Comparison of ENCODE assay signal across 3 worm cellular contexts in the genomic region with DNA sequence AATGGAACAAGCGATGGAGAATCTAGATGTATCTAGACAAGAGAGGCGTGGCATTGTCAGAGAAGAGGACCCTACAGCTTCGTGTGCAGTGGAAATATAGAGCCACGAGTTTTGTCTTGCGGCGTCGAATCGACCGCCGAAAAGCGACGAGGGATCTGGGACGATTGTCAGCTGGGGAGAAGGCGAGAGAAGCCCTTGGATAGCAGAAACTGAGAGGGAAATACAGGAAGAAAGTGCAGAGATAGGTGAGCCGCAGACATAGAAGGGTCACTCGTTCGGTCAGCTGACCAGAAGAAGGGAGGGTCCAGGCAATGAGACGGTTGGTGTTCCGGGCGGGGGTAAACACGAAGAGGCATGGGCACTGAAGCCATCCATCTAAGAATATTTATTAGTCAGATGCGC.
TF ChIP-seq lines count a peak whose summit lies in the region.

No protein-coding gene starts in this region.

TF ChIP-seq in whole organism, L2 larva, 48 proteins besides CTCF, POLR2A, EP300 and RAD21 (continued from another document):
- TF ChIP-seq sma-9 (GFP tag; optimal IDR thresholded peaks at IDR 0.05; lab: Kevin White, UChicago) (peak; percentile 87), sma-9 (tag; optimal IDR thresholded peaks at IDR 0.05; lab: Kevin White, UChicago) (no peak), unc-39 (tag; optimal IDR thresholded peaks at IDR 0.05; lab: Kevin White, UChicago) (peak; percentile 4), lsy-2 (tag; optimal IDR thresholded peaks at IDR 0.05; lab: Kevin White, UChicago) (peak in 1 of 2 experiments; percentile 79), C34F6.9 (tag; optimal IDR thresholded peaks at IDR 0.05; lab: Kevin White, UChicago) (peak; percentile 88), egl-27 (tag; optimal IDR thresholded peaks at IDR 0.05; lab: Kevin White, UChicago) (peak; percentile 64), mdl-1 (tag; optimal IDR thresholded peaks at IDR 0.05; lab: Kevin White, UChicago) (peak; percentile 14 to 65), nhr-10 (tag; optimal IDR thresholded peaks at IDR 0.05; lab: Kevin White, UChicago) (no peak), snpc-4 (tag; optimal IDR thresholded peaks at IDR 0.05; lab: Kevin White, UChicago) (peak; percentile 55), ceh-82 (tag; optimal IDR thresholded peaks at IDR 0.05; lab: Kevin White, UChicago) (no peak), blmp-1 (tag; optimal IDR thresholded peaks at IDR 0.05; lab: Kevin White, UChicago; ENCODE audit: insufficient read depth) (no peak), alr-1 (tag; optimal IDR thresholded peaks at IDR 0.05; lab: Kevin White, UChicago) (no peak), ztf-4 (tag; optimal IDR thresholded peaks at IDR 0.05; lab: Kevin White, UChicago) (peak; percentile 63), lin-39 (tag; optimal IDR thresholded peaks at IDR 0.05; lab: Kevin White, UChicago) (peak; percentile 32)

TF ChIP-seq in whole organism, L4 larva, 104 proteins besides CTCF, POLR2A, EP300 and RAD21 (continued from another document):
- no peak for TF ChIP-seq nhr-42 (GFP tag; IDR thresholded peaks at IDR 0.05; lab: Robert Waterston, UW)
- no peak for TF ChIP-seq ceh-82 (tag; optimal IDR thresholded peaks at IDR 0.05; lab: Kevin White, UChicago)
- TF ChIP-seq lin-38 (GFP tag; IDR thresholded peaks at IDR 0.05; lab: Robert Waterston, UW) = 0 out of 2 replicates have a peak, but pooled peaks have one; percentile 19
- TF ChIP-seq lin-1 (GFP tag; IDR thresholded peaks at IDR 0.05; lab: Robert Waterston, UW) = no peak
- no peak for TF ChIP-seq lin-13 (GFP tag; optimal IDR thresholded peaks at IDR 0.05; lab: Kevin White, UChicago)
- TF ChIP-seq madf-5 (GFP tag; IDR thresholded peaks at IDR 0.05; lab: Robert Waterston, UW) = no peak
- no peak for TF ChIP-seq pha-4 (GFP tag; IDR thresholded peaks at IDR 0.05; lab: Robert Waterston, UW)
- no peak for TF ChIP-seq pha-4 (tag; optimal IDR thresholded peaks at IDR 0.05; lab: Kevin White, UChicago)
- no peak for TF ChIP-seq Y105C5A.15 (GFP tag; IDR thresholded peaks at IDR 0.05; lab: Robert Waterston, UW)
- peak; percentile 13 for TF ChIP-seq mes-2 (tag; optimal IDR thresholded peaks at IDR 0.05; lab: Kevin White, UChicago; ENCODE audit: poor library complexity, severe bottlenecking)
- no peak for TF ChIP-seq ceh-62 (tag; optimal IDR thresholded peaks at IDR 0.05; lab: Kevin White, UChicago)
- no peak for TF ChIP-seq vab-7 (GFP tag; IDR thresholded peaks at IDR 0.05; lab: Robert Waterston, UW)
- peak in 1 of 2 experiments; percentile 98 for TF ChIP-seq unc-62 (GFP tag; optimal IDR thresholded peaks at IDR 0.05 in 1 of 2; lab: Kevin White, UChicago)
- TF ChIP-seq unc-62 (tag; optimal IDR thresholded peaks at IDR 0.05; lab: Kevin White, UChicago) = no peak
- TF ChIP-seq sdz-12 (GFP tag; optimal IDR thresholded peaks at IDR 0.05; lab: Kevin White, UChicago) = no peak
- TF ChIP-seq F26F4.8 (GFP tag; conservative IDR thresholded peaks at IDR 0.05; lab: Robert Waterston, UW) = no peak
- peak; percentile 82 for TF ChIP-seq ctbp-1 (GFP tag; IDR thresholded peaks at IDR 0.05; lab: Robert Waterston, UW)
- TF ChIP-seq set-16 (GFP tag; IDR thresholded peaks at IDR 0.05; lab: Robert Waterston, UW) = peak; percentile 88
- peak; percentile 9 for TF ChIP-seq gei-8 (GFP tag; optimal IDR thresholded peaks at IDR 0.05; lab: Kevin White, UChicago)
- TF ChIP-seq nhr-77 (tag; optimal IDR thresholded peaks at IDR 0.05; lab: Kevin White, UChicago) = no peak
- TF ChIP-seq skn-1 (tag; optimal IDR thresholded peaks at IDR 0.05; lab: Kevin White, UChicago) = no peak
- TF ChIP-seq mdt-29 (GFP tag; IDR thresholded peaks at IDR 0.05; lab: Robert Waterston, UW) = no peak
- no peak for TF ChIP-seq Y75B8A.6 (GFP tag; IDR thresholded peaks at IDR 0.05; lab: Robert Waterston, UW)
- peak; percentile 53 to 64 for TF ChIP-seq lsy-2 (tag; optimal IDR thresholded peaks at IDR 0.05; lab: Kevin White, UChicago)
- TF ChIP-seq dmd-8 (GFP tag; IDR thresholded peaks at IDR 0.05; lab: Robert Waterston, UW) = no peak
- no peak for TF ChIP-seq jun-1 (tag; optimal IDR thresholded peaks at IDR 0.05; lab: Kevin White, UChicago)
- TF ChIP-seq hlh-30 (tag; optimal IDR thresholded peaks at IDR 0.05; lab: Kevin White, UChicago; ENCODE audit: insufficient read depth) = peak; percentile 93
- TF ChIP-seq ces-1 (GFP tag; optimal IDR thresholded peaks at IDR 0.05; lab: Kevin White, UChicago) = no peak
- no peak for TF ChIP-seq nhr-48 (tag; optimal IDR thresholded peaks at IDR 0.05; lab: Kevin White, UChicago)
- TF ChIP-seq dve-1 (tag; optimal IDR thresholded peaks at IDR 0.05; lab: Kevin White, UChicago; ENCODE audit: insufficient read depth) = peak; percentile 21
- 0 out of 2 replicates have a peak, but pooled peaks have one; percentile 15 for TF ChIP-seq snpc-1.2 (GFP tag; IDR thresholded peaks at IDR 0.05; lab: Robert Waterston, UW)
- TF ChIP-seq D1046.2 (GFP tag; IDR thresholded peaks at IDR 0.05; lab: Robert Waterston, UW) = no peak
- TF ChIP-seq nhr-237 (tag; optimal IDR thresholded peaks at IDR 0.05; lab: Kevin White, UChicago) = no peak
- TF ChIP-seq spr-3 (GFP tag; optimal IDR thresholded peaks at IDR 0.05; lab: Kevin White, UChicago) = no peak
- TF ChIP-seq nhr-25 (tag; optimal IDR thresholded peaks at IDR 0.05; lab: Kevin White, UChicago; ENCODE audit: borderline replicate concordance, insufficient read depth) = no peak
- no peak for TF ChIP-seq daf-12 (tag; optimal IDR thresholded peaks at IDR 0.05; lab: Kevin White, UChicago)
- TF ChIP-seq nhr-6 (tag; optimal IDR thresholded peaks at IDR 0.05; lab: Kevin White, UChicago) = peak; percentile 71
- TF ChIP-seq lir-3 (tag; optimal IDR thresholded peaks at IDR 0.05; lab: Kevin White, UChicago) = no peak
- peak in 1 of 2 experiments; percentile 65 for TF ChIP-seq hif-1 (tag; optimal IDR thresholded peaks at IDR 0.05; lab: Kevin White, UChicago)
- TF ChIP-seq snpc-4 (tag; optimal IDR thresholded peaks at IDR 0.05; lab: Kevin White, UChicago) = no peak
- no peak for TF ChIP-seq Y48G9A.11 (GFP tag; IDR thresholded peaks at IDR 0.05; lab: Robert Waterston, UW)
- peak; percentile 12 for TF ChIP-seq nhr-28 (tag; optimal IDR thresholded peaks at IDR 0.05; lab: Kevin White, UChicago)
- peak; percentile 53 for TF ChIP-seq mxl-3 (GFP tag; optimal IDR thresholded peaks at IDR 0.05; lab: Kevin White, UChicago)
- no peak for TF ChIP-seq zfp-3 (GFP tag; conservative IDR thresholded peaks at IDR 0.05; lab: Robert Waterston, UW)
- peak in 1 of 2 experiments; percentile 50 for TF ChIP-seq daf-16 (GFP tag; optimal IDR thresholded peaks at IDR 0.05; lab: Kevin White, UChicago)
- TF ChIP-seq daf-16 (tag; optimal IDR thresholded peaks at IDR 0.05; lab: Kevin White, UChicago) = peak; percentile 30
- TF ChIP-seq ztf-7 (tag; optimal IDR thresholded peaks at IDR 0.05; lab: Kevin White, UChicago) = no peak
- TF ChIP-seq hmg-1.1 (GFP tag; IDR thresholded peaks at IDR 0.05; lab: Robert Waterston, UW) = peak; percentile 70; the same call in 1 of the 2 replicates

TF ChIP-seq in whole organism, late embryonic, 69 proteins besides CTCF, POLR2A, EP300 and RAD21 (continued from another document):
- TF ChIP-seq F13H6.1 (tag; optimal IDR thresholded peaks at IDR 0.05; lab: Kevin White, UChicago) (peak; percentile 63), unc-86 (tag; optimal IDR thresholded peaks at IDR 0.05; lab: Kevin White, UChicago) (no peak), pha-4 (tag; optimal IDR thresholded peaks at IDR 0.05; lab: Kevin White, UChicago) (no peak), ceh-31 (tag; optimal IDR thresholded peaks at IDR 0.05; lab: Kevin White, UChicago) (peak; percentile 76), elt-4 (tag; optimal IDR thresholded peaks at IDR 0.05; lab: Kevin White, UChicago) (no peak), unc-3 (GFP tag; conservative IDR thresholded peaks at IDR 0.05; lab: Robert Waterston, UW) (no peak), unc-3 (tag; optimal IDR thresholded peaks at IDR 0.05; lab: Kevin White, UChicago) (no peak), ets-4 (tag; optimal IDR thresholded peaks at IDR 0.05; lab: Kevin White, UChicago) (peak; percentile 23), lim-6 (tag; optimal IDR thresholded peaks at IDR 0.05; lab: Kevin White, UChicago) (no peak), fkh-10 (GFP tag; optimal IDR thresholded peaks at IDR 0.05; lab: Kevin White, UChicago) (no peak), ztf-16 (tag; optimal IDR thresholded peaks at IDR 0.05; lab: Kevin White, UChicago) (no peak), K02D7.2 (tag; optimal IDR thresholded peaks at IDR 0.05; lab: Kevin White, UChicago) (no peak), zip-5 (tag; optimal IDR thresholded peaks at IDR 0.05; lab: Kevin White, UChicago) (no peak), ceh-30 (tag; optimal IDR thresholded peaks at IDR 0.05; lab: Kevin White, UChicago) (no peak), hlh-30 (tag; optimal IDR thresholded peaks at IDR 0.05; lab: Kevin White, UChicago; ENCODE audit: insufficient read depth) (peak; percentile 96), ceh-2 (tag; optimal IDR thresholded peaks at IDR 0.05; lab: Kevin White, UChicago) (peak; percentile 30), sox-2 (GFP tag; IDR thresholded peaks at IDR 0.05; lab: Robert Waterston, UW) (no peak), Y22D7AL.16 (tag; optimal IDR thresholded peaks at IDR 0.05; lab: Kevin White, UChicago) (no peak), madf-2 (tag; optimal IDR thresholded peaks at IDR 0.05; lab: Kevin White, UChicago) (no peak), C38D4.7 (GFP tag; optimal IDR thresholded peaks at IDR 0.05; lab: Kevin White, UChicago) (no peak), ahr-1 (tag; optimal IDR thresholded peaks at IDR 0.05; lab: Kevin White, UChicago) (no peak), C08G9.2 (tag; optimal IDR thresholded peaks at IDR 0.05; lab: Kevin White, UChicago) (peak; percentile 53), pros-1 (tag; optimal IDR thresholded peaks at IDR 0.05; lab: Kevin White, UChicago) (no peak), ama-1 (optimal IDR thresholded peaks at IDR 0.05; lab: Kevin White, UChicago) (no peak), dve-1 (tag; optimal IDR thresholded peaks at IDR 0.05; lab: Kevin White, UChicago) (no peak), ceh-34 (tag; optimal IDR thresholded peaks at IDR 0.05; lab: Kevin White, UChicago) (peak; percentile 84), ceh-48 (tag; optimal IDR thresholded peaks at IDR 0.05; lab: Kevin White, UChicago) (no peak), ceh-19 (GFP tag; optimal IDR thresholded peaks at IDR 0.05; lab: Kevin White, UChicago) (peak; percentile 29), ref-2 (tag; optimal IDR thresholded peaks at IDR 0.05; lab: Kevin White, UChicago) (peak; percentile 40), dmd-4 (tag; optimal IDR thresholded peaks at IDR 0.05; lab: Kevin White, UChicago; ENCODE audit: borderline replicate concordance) (no peak), nfya-1 (tag; optimal IDR thresholded peaks at IDR 0.05; lab: Kevin White, UChicago) (peak; percentile 49), tbx-7 (tag; optimal IDR thresholded peaks at IDR 0.05; lab: Kevin White, UChicago) (no peak), K09A11.1 (tag; optimal IDR thresholded peaks at IDR 0.05; lab: Kevin White, UChicago; ENCODE audit: insufficient read depth) (no peak), hlh-6 (tag; optimal IDR thresholded peaks at IDR 0.05; lab: Kevin White, UChicago) (peak; percentile 58), ttx-3 (tag; optimal IDR thresholded peaks at IDR 0.05; lab: Kevin White, UChicago) (no peak), unc-55 (GFP tag; optimal IDR thresholded peaks at IDR 0.05; lab: Kevin White, UChicago) (peak; percentile 70), npax-4 (tag; optimal IDR thresholded peaks at IDR 0.05; lab: Kevin White, UChicago) (no peak), pqm-1 (tag; optimal IDR thresholded peaks at IDR 0.05; lab: Kevin White, UChicago) (no peak), odd-2 (tag; optimal IDR thresholded peaks at IDR 0.05; lab: Kevin White, UChicago) (no peak), sdc-2 (tag; optimal IDR thresholded peaks at IDR 0.05; lab: Kevin White, UChicago) (peak; percentile 28), ceh-9 (tag; optimal IDR thresholded peaks at IDR 0.05; lab: Kevin White, UChicago) (no peak), ceh-14 (tag; optimal IDR thresholded peaks at IDR 0.05; lab: Kevin White, UChicago) (peak; percentile 42), elt-2 (tag; optimal IDR thresholded peaks at IDR 0.05; lab: Kevin White, UChicago) (no peak)
